Worm (Caenorhabditis elegans) whole organism, mixed stage, embryonic: ENCODE results near the gene Y49F6C.2.
A peak's percentile ranks its signal among the peaks of the same experiment; 100 is the strongest.

Source experiments
- M03D4.4 ChIP-seq: sonication (generic microtip); optimal IDR thresholded peaks from 2 replicates; lab custom pipeline; 2017; ENCODE audit warnings: mild to moderate bottlenecking, missing genetic modification characterization, missing compliant biosample characterization
- bed-3 ChIP-seq: fragments of 200-800 bp; sonication (Bioruptor generic); optimal IDR thresholded peaks from 3 replicates; lab custom pipeline; 2018; ENCODE audit warnings: mild to moderate bottlenecking, missing genetic modification characterization, moderate library complexity, missing compliant biosample characterization
- blmp-1 ChIP-seq: fragments of 150-350 bp; optimal IDR thresholded peaks from 2 replicates; lab custom pipeline; 2014; ENCODE audit warnings: missing biosample characterization, missing genetic modification characterization
- ceh-39 ChIP-seq: fragments of 150-350 bp; optimal IDR thresholded peaks from 2 replicates; lab custom pipeline; 2014; ENCODE audit warnings: missing biosample characterization, missing genetic modification characterization
- ceh-83 ChIP-seq: fragments of 200-800 bp; sonication (Bioruptor generic); optimal IDR thresholded peaks from 2 replicates; lab custom pipeline; 2018; ENCODE audit warnings: mild to moderate bottlenecking, missing genetic modification characterization, missing compliant biosample characterization
- ces-1 ChIP-seq: fragments of 150-350 bp; optimal IDR thresholded peaks from 2 replicates; lab custom pipeline; 2014; ENCODE audit warnings: missing biosample characterization, missing genetic modification reagents, missing genetic modification characterization
- drap-1 ChIP-seq: fragments of 200-800 bp; sonication (Bioruptor generic); optimal IDR thresholded peaks from 3 replicates; lab custom pipeline; 2018; ENCODE audit warnings: mild to moderate bottlenecking, missing genetic modification characterization, missing compliant biosample characterization
- elt-1 ChIP-seq: sonication (generic microtip); optimal IDR thresholded peaks from 2 replicates; lab custom pipeline; 2017; ENCODE audit warnings: missing genetic modification characterization, mild to moderate bottlenecking, missing compliant biosample characterization, antibody characterized with exemption, moderate library complexity, borderline replicate concordance; ENCODE audit not compliant: insufficient read depth
- elt-3 ChIP-seq: fragments of 150-350 bp; optimal IDR thresholded peaks from 2 replicates; lab custom pipeline; 2014; ENCODE audit warnings: missing biosample characterization, missing genetic modification characterization
- flh-1 ChIP-seq: fragments of 200-800 bp; sonication (Bioruptor generic); optimal IDR thresholded peaks from 2 replicates; lab custom pipeline; 2018; ENCODE audit warnings: mild to moderate bottlenecking, missing genetic modification characterization, moderate library complexity, missing compliant biosample characterization
- hlh-1 ChIP-seq: fragments of 150-350 bp; optimal IDR thresholded peaks from 2 replicates; lab custom pipeline; 2014; ENCODE audit warnings: missing biosample characterization, missing genetic modification reagents, missing genetic modification characterization
- lin-32 ChIP-seq: fragments of 200-800 bp; sonication (Bioruptor generic); optimal IDR thresholded peaks from 2 replicates; lab custom pipeline; 2018; ENCODE audit warnings: mild to moderate bottlenecking, missing genetic modification characterization, missing compliant biosample characterization
- mab-5 ChIP-seq: fragments of 150-350 bp; optimal IDR thresholded peaks from 2 replicates; lab custom pipeline; 2014; ENCODE audit warnings: missing biosample characterization, missing genetic modification characterization
- mep-1 ChIP-seq: fragments of 150-350 bp; optimal IDR thresholded peaks from 2 replicates; lab custom pipeline; 2017; ENCODE audit warnings: missing biosample characterization, missing genetic modification reagents, missing genetic modification characterization, inconsistent platforms
- mls-2 ChIP-seq: sonication (generic microtip); optimal IDR thresholded peaks from 2 replicates; lab custom pipeline; 2016; ENCODE audit warnings: mild to moderate bottlenecking, missing genetic modification characterization, moderate library complexity, missing compliant biosample characterization
- nhr-237 ChIP-seq: fragments of 150-350 bp; optimal IDR thresholded peaks from 2 replicates; lab custom pipeline; 2014; ENCODE audit warnings: missing biosample characterization, missing genetic modification characterization
- nhr-28 ChIP-seq: fragments of 150-350 bp; optimal IDR thresholded peaks from 2 replicates; lab custom pipeline; 2014; ENCODE audit warnings: missing biosample characterization, missing genetic modification characterization
- nhr-76 ChIP-seq: sonication (generic microtip); optimal IDR thresholded peaks from 2 replicates; lab custom pipeline; 2017; ENCODE audit warnings: missing biosample characterization, missing genetic modification characterization
- pha-4 ChIP-seq: fragments of 150-350 bp; optimal IDR thresholded peaks from 2 replicates; lab custom pipeline; 2018; ENCODE audit warnings: missing biosample characterization, missing genetic modification reagents, missing genetic modification characterization
- sem-2 ChIP-seq: fragments of 200-800 bp; sonication (Bioruptor generic); optimal IDR thresholded peaks from 2 replicates; lab custom pipeline; 2018; ENCODE audit warnings: mild to moderate bottlenecking, missing genetic modification characterization, missing compliant biosample characterization
- snpc-4 ChIP-seq: fragments of 150-350 bp; optimal IDR thresholded peaks from 2 replicates; lab custom pipeline; 2014; ENCODE audit warnings: missing biosample characterization, missing genetic modification characterization
- sptf-1 ChIP-seq: sonication (generic microtip); optimal IDR thresholded peaks from 2 replicates; lab custom pipeline; 2017; ENCODE audit warnings: mild to moderate bottlenecking, missing genetic modification characterization, moderate library complexity, missing compliant biosample characterization
- tbx-8 ChIP-seq: fragments of 200-800 bp; sonication (Bioruptor generic); optimal IDR thresholded peaks from 2 replicates; lab custom pipeline; 2018; ENCODE audit warnings: mild to moderate bottlenecking, missing genetic modification characterization, moderate library complexity, missing compliant biosample characterization
- unc-120 ChIP-seq: sonication (generic microtip); optimal IDR thresholded peaks from 2 replicates; lab custom pipeline; 2017; ENCODE audit warnings: missing genetic modification characterization, missing compliant biosample characterization; ENCODE audit not compliant: poor library complexity, severe bottlenecking
- unc-39 ChIP-seq: fragments of 150-350 bp; optimal IDR thresholded peaks from 2 replicates; lab custom pipeline; 2014; ENCODE audit warnings: missing biosample characterization, missing genetic modification characterization
- unc-62 ChIP-seq: fragments of 150-350 bp; optimal IDR thresholded peaks from 2 replicates; lab custom pipeline; 2014; ENCODE audit warnings: missing biosample characterization, missing genetic modification reagents, missing genetic modification characterization
- zip-8 ChIP-seq: fragments of 150-350 bp; optimal IDR thresholded peaks from 2 replicates; lab custom pipeline; 2014; ENCODE audit warnings: missing biosample characterization, missing genetic modification characterization

The Y49F6C.2 gene

ce11 chrII:3378275-3378674 lies at the start of gene Y49F6C.2:
Gene Y49F6C.2, plus strand, starts transcription at chrII:3378575.
- no peak for TF ChIP-seq nhr-237 (tag; lab: Kevin White, UChicago)
- no peak for TF ChIP-seq ceh-83 (GFP tag; lab: Kevin White, UChicago)
- no peak for TF ChIP-seq blmp-1
- no peak for TF ChIP-seq snpc-4
- no peak for TF ChIP-seq mab-5 (tag; lab: Kevin White, UChicago)
- TF ChIP-seq unc-39 (tag; lab: Kevin White, UChicago) = no peak
- no peak for TF ChIP-seq unc-62
- TF ChIP-seq zip-8 (tag; lab: Kevin White, UChicago) = no peak
- TF ChIP-seq, all 35 proteins: peak for 0

ce11 chrII:3332039-3332438 lies 46.3 kb upstream of the Y49F6C.2 start, which contains the start of gene irld-27:
Gene irld-27, plus strand, starts transcription at chrII:3332339.
- TF ChIP-seq unc-62 = no peak
- no peak for TF ChIP-seq ces-1 (GFP tag; lab: Kevin White, UChicago)
- TF ChIP-seq bed-3 (GFP tag; lab: Kevin White, UChicago) = no peak
- no peak for TF ChIP-seq unc-39 (tag; lab: Kevin White, UChicago)

ce11 chrII:3337039-3337438 lies 41.3 kb upstream of the Y49F6C.2 start, which contains the start of gene F14D2.19:
Gene F14D2.19, minus strand, starts transcription at chrII:3337139.
- TF ChIP-seq sem-2 (no peak), zip-8 (tag; lab: Kevin White, UChicago) (no peak), flh-1 (no peak), tbx-8 (GFP tag; lab: Kevin White, UChicago) (no peak), nhr-28 (tag; lab: Kevin White, UChicago) (no peak), blmp-1 (no peak), mep-1 (no peak), lin-32 (GFP tag; lab: Kevin White, UChicago) (no peak)

- TF ChIP-seq ces-1 (GFP tag; lab: Kevin White, UChicago) = no peak
- no peak for TF ChIP-seq blmp-1
- no peak for TF ChIP-seq mab-5 (tag; lab: Kevin White, UChicago)
- TF ChIP-seq unc-62 = no peak
- TF ChIP-seq nhr-76 (tag; lab: Kevin White, UChicago) = no peak
- no peak for TF ChIP-seq M03D4.4 (tag; lab: Kevin White, UChicago)
- TF ChIP-seq lin-32 (GFP tag; lab: Kevin White, UChicago) = no peak
These were observed 39.8 kb upstream of the Y49F6C.2 start, which contains the start of gene F14D2.7 for ce11 chrII:3338556-3338955. Gene F14D2.7, minus strand, starts transcription at chrII:3338656.

- TF ChIP-seq M03D4.4 (tag; lab: Kevin White, UChicago) (no peak), sptf-1 (tag; lab: Kevin White, UChicago) (no peak), elt-1 (tag; lab: Kevin White, UChicago) (no peak), lin-32 (GFP tag; lab: Kevin White, UChicago) (no peak), tbx-8 (GFP tag; lab: Kevin White, UChicago) (no peak), mep-1 (no peak), ceh-83 (GFP tag; lab: Kevin White, UChicago) (peak; percentile 64)
These were observed 38.1 kb upstream of the Y49F6C.2 start, which contains the start of gene F14D2.5 for ce11 chrII:3340251-3340650. Gene F14D2.5, plus strand, starts transcription at chrII:3340551.

DNA sequence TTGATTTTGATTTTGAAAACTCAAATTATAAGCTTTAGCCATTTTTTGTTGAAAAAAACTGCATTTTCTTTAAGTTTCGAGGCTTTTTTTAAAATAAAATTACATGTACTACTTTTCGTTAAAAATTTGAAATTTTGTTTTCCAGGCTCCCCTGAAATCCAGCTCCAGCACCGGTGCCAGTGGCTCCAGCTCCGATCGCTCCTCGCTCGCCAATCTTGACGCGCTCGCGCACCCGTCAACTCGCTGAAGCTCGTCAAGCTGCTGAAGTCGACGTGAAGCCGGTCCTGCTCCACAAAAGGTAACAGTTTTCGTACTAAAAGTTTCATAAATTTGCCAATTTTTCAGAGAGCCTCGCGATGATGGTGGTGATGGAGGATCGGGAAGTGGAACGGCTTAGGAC lies 37.6 kb upstream of the Y49F6C.2 start:
- TF ChIP-seq tbx-8 (GFP tag; lab: Kevin White, UChicago) = no peak
- TF ChIP-seq, all 35 proteins: peak for 0

DNA sequence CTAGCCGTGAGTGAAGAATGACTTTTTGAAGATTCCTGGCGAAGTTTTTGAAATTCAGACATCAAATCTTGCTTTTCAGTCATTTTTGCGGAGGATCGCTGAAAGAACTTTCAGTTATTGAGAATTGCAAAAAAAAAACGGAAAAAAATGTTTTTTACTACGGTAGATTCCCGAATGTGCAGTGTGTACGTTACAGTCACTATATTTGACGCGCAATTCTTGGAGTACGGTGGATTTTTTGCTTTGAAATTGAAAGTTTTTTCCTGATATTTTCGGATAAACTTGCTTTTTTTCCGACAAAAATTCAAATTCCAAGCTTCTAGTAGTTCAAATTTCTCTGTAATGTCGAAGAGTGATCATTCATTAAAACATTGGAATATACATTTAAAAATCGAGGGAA lies 36.4 kb upstream of the Y49F6C.2 start, which contains the start of gene F14D2.11:
Gene F14D2.11, minus strand, starts transcription at position 101 of the 400 bp plus-strand sequence.
- TF ChIP-seq flh-1 = no peak
- TF ChIP-seq sptf-1 (tag; lab: Kevin White, UChicago) = no peak
- TF ChIP-seq nhr-237 (tag; lab: Kevin White, UChicago) = no peak
- TF ChIP-seq mls-2 = no peak
- TF ChIP-seq drap-1 (GFP tag; lab: Kevin White, UChicago) = no peak

DNA sequence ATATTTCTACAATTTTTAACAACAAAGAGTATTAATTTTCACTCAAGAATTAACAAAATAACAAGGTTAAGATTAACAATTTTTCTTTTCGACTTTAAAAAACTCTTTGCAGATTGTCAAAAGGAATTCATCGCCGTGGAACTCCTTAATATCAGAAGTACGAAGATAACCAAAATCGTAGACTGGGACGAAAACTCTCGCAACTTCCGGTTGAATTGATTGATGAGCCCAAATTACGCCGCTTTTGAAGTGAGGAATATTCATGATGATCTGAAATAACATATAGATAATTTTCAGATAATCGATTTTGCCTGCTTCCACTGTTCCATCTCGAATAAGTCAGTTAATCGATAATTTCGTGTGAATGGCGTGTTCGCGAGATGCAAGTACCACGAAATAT lies 34.7 kb upstream of the Y49F6C.2 start, which contains the start of gene F14D2.15:
Gene F14D2.15, minus strand, starts transcription at position 101 of the 400 bp plus-strand sequence.
- TF ChIP-seq mep-1 (no peak), pha-4 (tag; lab: Kevin White, UChicago) (no peak), unc-39 (tag; lab: Kevin White, UChicago) (no peak), unc-120 (tag; lab: Kevin White, UChicago) (no peak), sem-2 (no peak), hlh-1 (tag; lab: Kevin White, UChicago) (no peak), ceh-39 (no peak), elt-3 (tag; lab: Kevin White, UChicago) (no peak)
- TF ChIP-seq, all 35 proteins: peak for 0
